Worm (Caenorhabditis elegans) whole organism, midembryonic: Measurements from ENCODE around the gene mam-6.

ENCODE experiments used
- T22C8.4 ChIP-seq: fragments of 200-800 bp; sonication (Bioruptor generic); IDR thresholded peaks from 2 replicates; pipeline ENCODE4 v1.3.6; 2022; ENCODE audit warnings: missing genetic modification characterization, missing compliant biosample characterization
- cog-1 ChIP-seq: sonication (generic microtip); optimal IDR thresholded peaks from 2 replicates; lab custom pipeline; 2016; ENCODE audit warnings: missing genetic modification characterization, missing compliant biosample characterization
- flt-1 ChIP-seq: fragments of 200-800 bp; sonication (Bioruptor generic); IDR thresholded peaks from 2 replicates; pipeline ENCODE4 v1.3.6; 2022; ENCODE audit warnings: missing genetic modification characterization, missing compliant biosample characterization
- klf-2 ChIP-seq: fragments of 200-800 bp; sonication (Bioruptor generic); conservative IDR thresholded peaks from 2 replicates; pipeline ENCODE4 v1.3.6; 2022; ENCODE audit warnings: missing genetic modification reagents, missing genetic modification characterization, missing compliant biosample characterization
- med-1 ChIP-seq: sonication (generic microtip); optimal IDR thresholded peaks from 2 replicates; lab custom pipeline; 2017; ENCODE audit warnings: missing genetic modification characterization, mild to moderate bottlenecking, missing compliant biosample characterization, antibody characterized with exemption, missing genetic modification reagents; ENCODE audit not compliant: insufficient read depth
- tab-1 ChIP-seq: fragments of 200-800 bp; sonication (Bioruptor generic); IDR thresholded peaks from 2 replicates; pipeline ENCODE4 v1.3.6; 2022; ENCODE audit warnings: missing genetic modification characterization, missing compliant biosample characterization
- ztf-23 ChIP-seq: fragments of 200-800 bp; sonication (Bioruptor generic); IDR thresholded peaks from 2 replicates; pipeline ENCODE4 v1.3.6; 2022; ENCODE audit warnings: missing genetic modification reagents, missing genetic modification characterization, missing compliant biosample characterization
- ztf-29 ChIP-seq: fragments of 200-800 bp; sonication (Bioruptor generic); IDR thresholded peaks from 2 replicates; pipeline ENCODE4 v1.3.6; 2022; ENCODE audit warnings: missing genetic modification reagents, missing genetic modification characterization, missing compliant biosample characterization

ce11 chrX:15096277-15096676 lies 27.1 kb upstream of the mam-6 start:
- TF ChIP-seq ztf-23 (GFP tag; lab: Robert Waterston, UW) (no peak), T22C8.4 (GFP tag; lab: Robert Waterston, UW) (no peak), med-1 (no peak), flt-1 (GFP tag; lab: Robert Waterston, UW) (no peak), cog-1 (no peak), klf-2 (no peak), ztf-29 (GFP tag; lab: Robert Waterston, UW) (no peak), tab-1 (GFP tag; lab: Robert Waterston, UW) (no peak)
